Worm (Caenorhabditis elegans): ENCODE measurements around the gene F20E11.17.
"Not testable (repeated sequence)": the region's sequence is repeated elsewhere in the genome, so short reads cannot be mapped to it uniquely, and the experiment has no call there.

The F20E11.17 gene

ce11 chrV:17476490-17476889 lies 7.4 kb upstream of the F20E11.17 start, which contains the start of gene srbc-61:
Gene srbc-61, plus strand, starts transcription at chrV:17476790.
- TF ChIP-seq tab-1 (GFP tag; IDR thresholded peaks at IDR 0.05) (no peak), T22C8.4 (GFP tag; IDR thresholded peaks at IDR 0.05) (no peak), cog-1 (tag; optimal IDR thresholded peaks at IDR 0.05) (no peak), klf-2 (GFP tag; conservative IDR thresholded peaks at IDR 0.05) (no peak), med-1 (GFP tag; optimal IDR thresholded peaks at IDR 0.05; ENCODE audit: insufficient read depth) (no peak), ztf-29 (GFP tag; IDR thresholded peaks at IDR 0.05) (no peak), ztf-23 (GFP tag; IDR thresholded peaks at IDR 0.05) (no peak), flt-1 (GFP tag; IDR thresholded peaks at IDR 0.05) (no peak), ref-1 (GFP tag; conservative IDR thresholded peaks at IDR 0.05) (no peak)

- TF ChIP-seq cog-1 (tag; optimal IDR thresholded peaks at IDR 0.05): no peak
- no peak for TF ChIP-seq tab-1 (GFP tag; IDR thresholded peaks at IDR 0.05)
- TF ChIP-seq ztf-23 (GFP tag; IDR thresholded peaks at IDR 0.05): no peak
- TF ChIP-seq med-1 (GFP tag; optimal IDR thresholded peaks at IDR 0.05; ENCODE audit: insufficient read depth): no peak
- TF ChIP-seq ztf-29 (GFP tag; IDR thresholded peaks at IDR 0.05): no peak
These were observed 4.6 kb upstream of the F20E11.17 start, which contains the start of gene srh-123 for ce11 chrV:17473699-17474098. Gene srh-123, plus strand, starts transcription at chrV:17473999.

ce11 chrV:17471564-17471963 lies 2.5 kb upstream of the F20E11.17 start, which contains the start of gene srh-235:
Gene srh-235, minus strand, starts transcription at chrV:17471664.
- TF ChIP-seq med-1 (GFP tag; optimal IDR thresholded peaks at IDR 0.05; ENCODE audit: insufficient read depth): no peak
- TF ChIP-seq ztf-23 (GFP tag; IDR thresholded peaks at IDR 0.05): no peak
- TF ChIP-seq T22C8.4 (GFP tag; IDR thresholded peaks at IDR 0.05): no peak
- TF ChIP-seq flt-1 (GFP tag; IDR thresholded peaks at IDR 0.05): no peak
- no peak for TF ChIP-seq cog-1 (tag; optimal IDR thresholded peaks at IDR 0.05)
- no peak for TF ChIP-seq ref-1 (GFP tag; conservative IDR thresholded peaks at IDR 0.05)
- no peak for TF ChIP-seq ztf-29 (GFP tag; IDR thresholded peaks at IDR 0.05)
- no peak for TF ChIP-seq klf-2 (GFP tag; conservative IDR thresholded peaks at IDR 0.05)
- TF ChIP-seq tab-1 (GFP tag; IDR thresholded peaks at IDR 0.05): no peak

- no peak for TF ChIP-seq klf-2 (GFP tag; conservative IDR thresholded peaks at IDR 0.05)
- no peak for TF ChIP-seq cog-1 (tag; optimal IDR thresholded peaks at IDR 0.05)
- TF ChIP-seq ztf-23 (GFP tag; IDR thresholded peaks at IDR 0.05): no peak
- no peak for TF ChIP-seq med-1 (GFP tag; optimal IDR thresholded peaks at IDR 0.05; ENCODE audit: insufficient read depth)
- TF ChIP-seq tab-1 (GFP tag; IDR thresholded peaks at IDR 0.05): no peak
- no peak for TF ChIP-seq T22C8.4 (GFP tag; IDR thresholded peaks at IDR 0.05)
- no peak for TF ChIP-seq ref-1 (GFP tag; conservative IDR thresholded peaks at IDR 0.05)
- no peak for TF ChIP-seq ztf-29 (GFP tag; IDR thresholded peaks at IDR 0.05)
- no peak for TF ChIP-seq flt-1 (GFP tag; IDR thresholded peaks at IDR 0.05)
These were observed 1.2 kb downstream of the F20E11.17 start for ce11 chrV:17467881-17468280.

ce11 chrV:17466751-17467150 lies 2.3 kb downstream of the F20E11.17 start, which contains the start of gene srw-72:
Gene srw-72, plus strand, starts transcription at chrV:17467051.
- no peak for TF ChIP-seq flt-1 (GFP tag; IDR thresholded peaks at IDR 0.05)
- TF ChIP-seq med-1 (GFP tag; optimal IDR thresholded peaks at IDR 0.05; ENCODE audit: insufficient read depth): no peak
- no peak for TF ChIP-seq ztf-29 (GFP tag; IDR thresholded peaks at IDR 0.05)

ce11 chrV:17464278-17464677 lies 4.8 kb downstream of the F20E11.17 start, which contains the start of gene F20E11.7:
Gene F20E11.7, plus strand, starts transcription at chrV:17464578.
- TF ChIP-seq tab-1, ztf-23, ztf-29 (GFP tag; IDR thresholded peaks at IDR 0.05): not testable (repeated sequence)

- TF ChIP-seq med-1 (GFP tag; optimal IDR thresholded peaks at IDR 0.05; ENCODE audit: insufficient read depth) (no peak), tab-1 (GFP tag; IDR thresholded peaks at IDR 0.05) (no peak), ztf-29 (GFP tag; IDR thresholded peaks at IDR 0.05) (no peak), ztf-23 (GFP tag; IDR thresholded peaks at IDR 0.05) (no peak), T22C8.4 (GFP tag; IDR thresholded peaks at IDR 0.05) (no peak), ref-1 (GFP tag; conservative IDR thresholded peaks at IDR 0.05) (no peak), flt-1 (GFP tag; IDR thresholded peaks at IDR 0.05) (no peak), klf-2 (GFP tag; conservative IDR thresholded peaks at IDR 0.05) (no peak), cog-1 (tag; optimal IDR thresholded peaks at IDR 0.05) (no peak)
These were observed 9.0 kb downstream of the F20E11.17 start, which contains the start of gene srz-48 for ce11 chrV:17460061-17460460. Gene srz-48, minus strand, starts transcription at chrV:17460161.

ce11 chrV:17458069-17458468 lies 11.0 kb downstream of the F20E11.17 start, which contains the start of gene str-200:
Gene str-200, minus strand, starts transcription at chrV:17458169.
- TF ChIP-seq klf-2 (GFP tag; conservative IDR thresholded peaks at IDR 0.05): no peak
- TF ChIP-seq ztf-29 (GFP tag; IDR thresholded peaks at IDR 0.05): no peak
- TF ChIP-seq tab-1 (GFP tag; IDR thresholded peaks at IDR 0.05): no peak
- TF ChIP-seq med-1 (GFP tag; optimal IDR thresholded peaks at IDR 0.05; ENCODE audit: insufficient read depth): no peak
- no peak for TF ChIP-seq ztf-23 (GFP tag; IDR thresholded peaks at IDR 0.05)
- TF ChIP-seq ref-1 (GFP tag; conservative IDR thresholded peaks at IDR 0.05): no peak
- no peak for TF ChIP-seq flt-1 (GFP tag; IDR thresholded peaks at IDR 0.05)
- TF ChIP-seq T22C8.4 (GFP tag; IDR thresholded peaks at IDR 0.05): no peak
- TF ChIP-seq cog-1 (tag; optimal IDR thresholded peaks at IDR 0.05): no peak

ce11 chrV:17456197-17456596 lies 12.9 kb downstream of the F20E11.17 start, which contains the start of gene srh-203:
Gene srh-203, minus strand, starts transcription at chrV:17456297.
- TF ChIP-seq flt-1, tab-1, ztf-29 (GFP tag; IDR thresholded peaks at IDR 0.05): not testable (repeated sequence)

- TF ChIP-seq med-1 (GFP tag; optimal IDR thresholded peaks at IDR 0.05; ENCODE audit: insufficient read depth) (no peak), klf-2 (GFP tag; conservative IDR thresholded peaks at IDR 0.05) (no peak), ztf-29 (GFP tag; IDR thresholded peaks at IDR 0.05) (no peak), T22C8.4 (GFP tag; IDR thresholded peaks at IDR 0.05) (no peak), ref-1 (GFP tag; conservative IDR thresholded peaks at IDR 0.05) (no peak), flt-1 (GFP tag; IDR thresholded peaks at IDR 0.05) (no peak)
These were observed 19.2 kb downstream of the F20E11.17 start for ce11 chrV:17449836-17450235.
